Fruit fly (Drosophila melanogaster) whole organism, prepupa: ENCODE results near the gene Jon25Bi.

Experiments
- Blimp-1 ChIP-seq: fragments of 200-800 bp; sonication (Bioruptor generic); optimal IDR thresholded peaks from 3 replicates; lab custom pipeline; 2017; ENCODE audit warnings: missing biosample characterization, missing genetic modification characterization, mild to moderate bottlenecking, moderate library complexity, missing genetic modification reagents
- CG10669 ChIP-seq: fragments of 200-800 bp; sonication (Bioruptor generic); optimal IDR thresholded peaks from 3 replicates; lab custom pipeline; 2018; ENCODE audit warnings: missing biosample characterization, mild to moderate bottlenecking, missing genetic modification characterization, moderate library complexity
- CG16779 ChIP-seq: fragments of 200-800 bp; sonication (Bioruptor generic); optimal IDR thresholded peaks from 3 replicates; lab custom pipeline; 2017; ENCODE audit warnings: missing biosample characterization, mild to moderate bottlenecking, missing genetic modification characterization
- CG31627 ChIP-seq: fragments of 200-800 bp; sonication (Bioruptor generic); optimal IDR thresholded peaks from 3 replicates; lab custom pipeline; 2016; ENCODE audit warnings: missing biosample characterization, missing genetic modification characterization
- CG34406 ChIP-seq: fragments of 200-800 bp; sonication (Bioruptor generic); optimal IDR thresholded peaks from 3 replicates; lab custom pipeline; 2016; ENCODE audit warnings: missing biosample characterization, missing genetic modification characterization
- CG3919 ChIP-seq: fragments of 200-800 bp; sonication (Bioruptor generic); optimal IDR thresholded peaks from 3 replicates; lab custom pipeline; 2016; ENCODE audit warnings: missing biosample characterization, missing genetic modification characterization
- CG8632 ChIP-seq: fragments of 200-800 bp; sonication (Bioruptor generic); optimal IDR thresholded peaks from 3 replicates; lab custom pipeline; 2016; ENCODE audit warnings: missing biosample characterization, missing genetic modification characterization
- Eip78C ChIP-seq: fragments of 200-800 bp; sonication (Bioruptor generic); peaks from one replicate; lab custom pipeline; 2016; ENCODE audit warnings: missing biosample characterization, missing genetic modification characterization
- Gug ChIP-seq: fragments of 200-800 bp; sonication (Bioruptor generic); IDR thresholded peaks from 2 replicates; pipeline ENCODE4 v1.3.6; 2022; ENCODE audit warnings: missing biosample characterization, missing genetic modification characterization
- Hr39 ChIP-seq: fragments of 200-800 bp; sonication (Bioruptor generic); optimal IDR thresholded peaks from 2 replicates; lab custom pipeline; 2016; ENCODE audit warnings: missing biosample characterization, missing genetic modification characterization
- Lpt ChIP-seq: fragments of 200-800 bp; sonication (Bioruptor generic); optimal IDR thresholded peaks from 3 replicates; lab custom pipeline; 2016; ENCODE audit warnings: missing biosample characterization, missing genetic modification characterization
- Smox ChIP-seq: fragments of 200-800 bp; sonication (Bioruptor generic); optimal IDR thresholded peaks from 3 replicates; lab custom pipeline; 2016; ENCODE audit warnings: missing biosample characterization, missing genetic modification characterization
- fkh ChIP-seq: fragments of 200-800 bp; sonication (Bioruptor generic); optimal IDR thresholded peaks from 3 replicates; lab custom pipeline; 2017; ENCODE audit warnings: missing biosample characterization, mild to moderate bottlenecking, missing genetic modification characterization, moderate library complexity
- salr ChIP-seq, 2 experiments: fragments of 200-800 bp; sonication (Bioruptor generic); optimal IDR thresholded peaks; 3 replicates each; lab custom pipeline; 2016 to 2018; ENCODE audit warnings: missing biosample characterization in 2 of 2, missing genetic modification characterization in 2 of 2, mild to moderate bottlenecking in 1 of 2

- TF ChIP-seq CG8632 (GFP tag; lab: Kevin White, UChicago) (no peak), Eip78C (no peak), fkh (GFP tag; lab: Kevin White, UChicago) (no peak), Hr39 (GFP tag; lab: Kevin White, UChicago) (no peak), Gug (GFP tag; lab: Robert Waterston, UW) (no peak), CG3919 (GFP tag; lab: Kevin White, UChicago) (no peak), Smox (GFP tag; lab: Kevin White, UChicago) (no peak), salr (GFP tag; optimal IDR thresholded peaks at IDR 0.05; lab: Kevin White, UChicago) (no peak), CG10669 (GFP tag; lab: Kevin White, UChicago) (no peak), Lpt (GFP tag; lab: Kevin White, UChicago) (no peak), Blimp-1 (GFP tag; lab: Kevin White, UChicago) (no peak), CG34406 (GFP tag; lab: Kevin White, UChicago) (no peak), CG31627 (GFP tag; lab: Kevin White, UChicago) (no peak), CG16779 (tag; lab: Kevin White, UChicago) (no peak)
Observed at dm6 chr2L:4979138-4979537, 24.2 kb upstream of the Jon25Bi start, which contains the start of gene CG8891.
